Fruit fly (Drosophila melanogaster): ENCODE data around the gene CG7715.

Gene CG7715

DNA sequence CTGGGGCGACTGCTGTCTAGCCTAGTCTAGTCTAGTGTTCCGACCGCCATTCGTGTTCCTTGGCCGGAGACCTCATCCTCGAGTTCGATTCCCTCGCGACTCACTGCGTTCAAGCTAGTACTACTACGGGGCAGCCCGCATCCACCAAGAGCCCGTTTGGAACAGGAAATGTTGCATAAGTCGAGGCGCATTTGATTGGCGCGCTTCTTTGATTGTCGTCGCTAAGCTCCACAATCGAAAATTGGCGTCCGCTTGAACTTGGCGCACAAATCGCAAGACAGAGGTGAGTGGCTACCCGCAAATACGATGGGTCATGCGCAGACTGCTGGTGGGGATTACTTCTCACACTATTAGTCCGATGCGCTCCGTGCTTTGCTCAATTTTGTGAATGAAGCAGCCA lies 47.2 kb downstream of the CG7715 start:
- TF ChIP-seq CTCF (optimal IDR thresholded peaks at IDR 0.05) (no peak), CG8478 (optimal IDR thresholded peaks at IDR 0.05) (no peak)

dm6 chr3R:18680332-18680731 lies 47.9 kb downstream of the CG7715 start, which contains the start of the genes CG46318 and ChT:
CG46318 (plus strand) TSS chr3R:18680604.
ChT (plus strand) TSS chr3R:18680604.
- no peak for TF ChIP-seq CTCF (optimal IDR thresholded peaks at IDR 0.05)
- TF ChIP-seq CG8478 (optimal IDR thresholded peaks at IDR 0.05): no peak

Measured in S2 (cell line).